Fruit fly (Drosophila melanogaster) whole organism, pupa: Measurements from ENCODE around the gene CG34293.
A peak's percentile ranks its signal among the peaks of the same experiment; 100 is the strongest.

ENCODE experiments used
- CG10348 ChIP-seq: fragments of 200-800 bp; sonication (Bioruptor generic); IDR thresholded peaks from 2 replicates; pipeline ENCODE4 v1.3.6; 2022; ENCODE audit warnings: missing biosample characterization, missing genetic modification characterization
- CG12605 ChIP-seq: fragments of 200-800 bp; sonication (Bioruptor generic); IDR thresholded peaks from 2 replicates; pipeline ENCODE4 v1.3.6; 2022; ENCODE audit warnings: missing biosample characterization, missing genetic modification characterization
- CG13204 ChIP-seq: fragments of 200-800 bp; sonication (Bioruptor generic); optimal IDR thresholded peaks from 2 replicates; lab custom pipeline; 2018; ENCODE audit warnings: missing biosample characterization, mild to moderate bottlenecking, missing genetic modification characterization, moderate library complexity
- CG14655 ChIP-seq: fragments of 200-800 bp; sonication (Bioruptor generic); optimal IDR thresholded peaks from 3 replicates; lab custom pipeline; 2017; ENCODE audit warnings: mild to moderate bottlenecking, missing biosample characterization, missing genetic modification reagents, missing genetic modification characterization
- CG15710 ChIP-seq: fragments of 200-800 bp; sonication (Bioruptor generic); optimal IDR thresholded peaks from 2 replicates; lab custom pipeline; 2018; ENCODE audit warnings: missing biosample characterization, mild to moderate bottlenecking, missing genetic modification characterization, moderate library complexity
- CG17806 ChIP-seq: fragments of 200-800 bp; sonication (Bioruptor generic); optimal IDR thresholded peaks from 2 replicates; lab custom pipeline; 2018; ENCODE audit warnings: missing biosample characterization, mild to moderate bottlenecking, missing genetic modification characterization, moderate library complexity
- CG32121 ChIP-seq: fragments of 200-800 bp; sonication (Bioruptor generic); IDR thresholded peaks from 2 replicates; pipeline ENCODE4 v1.3.6; 2022; ENCODE audit warnings: missing biosample characterization, missing genetic modification characterization
- CG34367 ChIP-seq: fragments of 200-800 bp; sonication (Bioruptor generic); optimal IDR thresholded peaks from 2 replicates; lab custom pipeline; 2018; ENCODE audit warnings: missing biosample characterization, mild to moderate bottlenecking, missing genetic modification characterization
- CG4496 ChIP-seq: fragments of 200-800 bp; sonication (Bioruptor generic); IDR thresholded peaks from 3 replicates; pipeline ENCODE4 v1.3.6; 2022; ENCODE audit warnings: missing biosample characterization, missing genetic modification characterization
- CG8159 ChIP-seq: fragments of 200-800 bp; sonication (Bioruptor generic); optimal IDR thresholded peaks from 3 replicates; lab custom pipeline; 2018; ENCODE audit warnings: missing biosample characterization, mild to moderate bottlenecking, missing genetic modification characterization, moderate library complexity
- CG8301 ChIP-seq: fragments of 200-800 bp; sonication (Bioruptor generic); optimal IDR thresholded peaks from 2 replicates; lab custom pipeline; 2018; ENCODE audit warnings: missing biosample characterization, mild to moderate bottlenecking, missing genetic modification characterization
- CG9948 ChIP-seq: fragments of 200-800 bp; sonication (Bioruptor generic); optimal IDR thresholded peaks from 2 replicates; lab custom pipeline; 2018; ENCODE audit warnings: missing biosample characterization, mild to moderate bottlenecking, missing genetic modification characterization, moderate library complexity
- D1 ChIP-seq: fragments of 200-800 bp; sonication (Bioruptor generic); optimal IDR thresholded peaks from 2 replicates; lab custom pipeline; 2018; ENCODE audit warnings: missing biosample characterization, mild to moderate bottlenecking, missing genetic modification characterization, moderate library complexity
- EcR ChIP-seq: fragments of 200-800 bp; sonication (Bioruptor generic); optimal IDR thresholded peaks from 3 replicates; lab custom pipeline; 2019; ENCODE audit warnings: missing biosample characterization, missing genetic modification characterization, mild to moderate bottlenecking, moderate library complexity, missing genetic modification reagents
- Ets98B ChIP-seq: fragments of 200-800 bp; sonication (Bioruptor generic); IDR thresholded peaks from 2 replicates; pipeline ENCODE4 v1.3.6; 2022; ENCODE audit warnings: missing biosample characterization, missing genetic modification characterization
- Pif1A ChIP-seq: fragments of 200-800 bp; sonication (Bioruptor generic); optimal IDR thresholded peaks from 3 replicates; lab custom pipeline; 2016; ENCODE audit warnings: missing biosample characterization, missing genetic modification characterization
- Pif1B ChIP-seq: fragments of 200-800 bp; sonication (Bioruptor generic); optimal IDR thresholded peaks from 3 replicates; lab custom pipeline; 2016; ENCODE audit warnings: missing biosample characterization, missing genetic modification characterization
- Snoo ChIP-seq: fragments of 200-800 bp; sonication (Bioruptor generic); optimal IDR thresholded peaks from 3 replicates; lab custom pipeline; 2017; ENCODE audit warnings: missing biosample characterization, mild to moderate bottlenecking, missing genetic modification characterization, inconsistent platforms
- fd96Ca ChIP-seq: fragments of 200-800 bp; sonication (Bioruptor generic); IDR thresholded peaks from 3 replicates; pipeline ENCODE4 v1.3.6; 2022; ENCODE audit warnings: missing biosample characterization, missing genetic modification characterization
- gl ChIP-seq: fragments of 200-800 bp; sonication (Bioruptor generic); optimal IDR thresholded peaks from 2 replicates; lab custom pipeline; 2018; ENCODE audit warnings: missing biosample characterization, mild to moderate bottlenecking, missing genetic modification characterization
- rn ChIP-seq: fragments of 200-800 bp; sonication (Bioruptor generic); IDR thresholded peaks from 2 replicates; pipeline ENCODE4 v1.3.6; 2022; ENCODE audit warnings: missing biosample characterization, missing genetic modification characterization

CG34293 gene

dm6 chr3R:27159870-27160269, 5.5 kb downstream of the CG34293 start:
- no peak for TF ChIP-seq Pif1B (GFP tag; lab: Kevin White, UChicago)

dm6 chr3R:27157814-27158213, 7.6 kb downstream of the CG34293 start, which contains the start of gene grass:
grass (plus strand) TSS chr3R:27157948.
- TF ChIP-seq Ets98B (peak; percentile 32; the same call in 1 of the 2 replicates), gl (no peak), CG4496 (GFP tag; lab: Robert Waterston, UW) (0 out of 3 replicates have a peak, but pooled peaks have one; percentile 15)

dm6 chr3R:27154001-27154400, 11.4 kb downstream of the CG34293 start:
- no peak for TF ChIP-seq Snoo (tag; lab: Kevin White, UChicago)
- no peak for TF ChIP-seq Pif1A (GFP tag; lab: Kevin White, UChicago)
- TF ChIP-seq rn, result no peak
- TF ChIP-seq CG13204 (GFP tag; lab: Kevin White, UChicago), result no peak
- TF ChIP-seq CG14655 (GFP tag; lab: Kevin White, UChicago), result no peak
- TF ChIP-seq CG8159 (tag; lab: Kevin White, UChicago), result no peak
- TF ChIP-seq EcR, result no peak
- no peak for TF ChIP-seq Pif1B (GFP tag; lab: Kevin White, UChicago)
- TF ChIP-seq CG15710, result no peak
- TF ChIP-seq CG17806 (tag; lab: Kevin White, UChicago), result no peak
- TF ChIP-seq CG34367 (tag; lab: Kevin White, UChicago), result no peak
- no peak for TF ChIP-seq fd96Ca
- no peak for TF ChIP-seq CG32121
- no peak for TF ChIP-seq D1
- no peak for TF ChIP-seq CG8301 (tag; lab: Kevin White, UChicago)

- TF ChIP-seq CG8159 (tag; lab: Kevin White, UChicago), result peak; percentile 57
- peak; percentile 17 for TF ChIP-seq CG13204 (GFP tag; lab: Kevin White, UChicago)
- TF ChIP-seq rn, result no peak
- TF ChIP-seq CG10348, result no peak
- TF ChIP-seq CG8301 (tag; lab: Kevin White, UChicago), result peak; percentile 13
- no peak for TF ChIP-seq Pif1B (GFP tag; lab: Kevin White, UChicago)
- TF ChIP-seq CG34367 (tag; lab: Kevin White, UChicago), result peak; percentile 4
- TF ChIP-seq CG14655 (GFP tag; lab: Kevin White, UChicago), result peak; percentile 63
- TF ChIP-seq Snoo (tag; lab: Kevin White, UChicago), result peak; percentile 2
- peak; percentile 31 for TF ChIP-seq CG17806 (tag; lab: Kevin White, UChicago)
- TF ChIP-seq CG9948, result peak; percentile 37
- peak; percentile 41 for TF ChIP-seq CG15710
Observed at dm6 chr3R:27153062-27153878, 12.1 kb downstream of the CG34293 start.

dm6 chr3R:27152129-27152968, 13.0 kb downstream of the CG34293 start:
- peak; percentile 55 for TF ChIP-seq CG8301 (tag; lab: Kevin White, UChicago)
- TF ChIP-seq CG17806 (tag; lab: Kevin White, UChicago), result peak; percentile 34
- no peak for TF ChIP-seq CG12605 (GFP tag; lab: Robert Waterston, UW)
- no peak for TF ChIP-seq CG15710
- peak; percentile 50 for TF ChIP-seq Pif1A (GFP tag; lab: Kevin White, UChicago)
- TF ChIP-seq CG9948, result peak; percentile 10
- TF ChIP-seq CG14655 (GFP tag; lab: Kevin White, UChicago), result peak; percentile 49
- TF ChIP-seq rn, result no peak
- TF ChIP-seq CG34367 (tag; lab: Kevin White, UChicago), result no peak
- no peak for TF ChIP-seq D1
- peak; percentile 65 for TF ChIP-seq EcR
- no peak for TF ChIP-seq CG10348
- TF ChIP-seq CG32121, result peak; percentile 56; the same call in 1 of the 2 replicates
- no peak for TF ChIP-seq fd96Ca
- TF ChIP-seq Ets98B, result peak; percentile 37; the same call in 1 of the 2 replicates
- no peak for TF ChIP-seq CG4496 (GFP tag; lab: Robert Waterston, UW)
- no peak for TF ChIP-seq CG13204 (GFP tag; lab: Kevin White, UChicago)
- TF ChIP-seq CG8159 (tag; lab: Kevin White, UChicago), result peak; percentile 37
- peak; percentile 50 for TF ChIP-seq Snoo (tag; lab: Kevin White, UChicago)
- TF ChIP-seq gl, result no peak
- TF ChIP-seq Pif1B (GFP tag; lab: Kevin White, UChicago), result peak; percentile 34

dm6 chr3R:27151516-27151823, 13.9 kb downstream of the CG34293 start, which contains the start of gene Men-b:
Men-b (plus strand) TSS chr3R:27151662.
- TF ChIP-seq CG8301 (tag; lab: Kevin White, UChicago), result no peak
- peak; percentile 45; the same call in 2 of the 3 replicates for TF ChIP-seq CG4496 (GFP tag; lab: Robert Waterston, UW)
